Worm (Caenorhabditis elegans) whole organism, mixed stage, embryonic: ENCODE results near the gene fbxb-74.

Experiments used
- blmp-1 ChIP-seq: fragments of 150-350 bp; optimal IDR thresholded peaks from 2 replicates; lab custom pipeline; 2014; ENCODE audit warnings: missing biosample characterization, missing genetic modification characterization
- ceh-39 ChIP-seq: fragments of 150-350 bp; optimal IDR thresholded peaks from 2 replicates; lab custom pipeline; 2014; ENCODE audit warnings: missing biosample characterization, missing genetic modification characterization
- ceh-83 ChIP-seq: fragments of 200-800 bp; sonication (Bioruptor generic); optimal IDR thresholded peaks from 2 replicates; lab custom pipeline; 2018; ENCODE audit warnings: mild to moderate bottlenecking, missing genetic modification characterization, missing compliant biosample characterization
- ces-1 ChIP-seq: fragments of 150-350 bp; optimal IDR thresholded peaks from 2 replicates; lab custom pipeline; 2014; ENCODE audit warnings: missing biosample characterization, missing genetic modification reagents, missing genetic modification characterization
- cnd-1 ChIP-seq: fragments of 200-800 bp; sonication (Bioruptor generic); optimal IDR thresholded peaks from 2 replicates; lab custom pipeline; 2018; ENCODE audit warnings: mild to moderate bottlenecking, missing genetic modification characterization, missing compliant biosample characterization
- drap-1 ChIP-seq: fragments of 200-800 bp; sonication (Bioruptor generic); optimal IDR thresholded peaks from 3 replicates; lab custom pipeline; 2018; ENCODE audit warnings: mild to moderate bottlenecking, missing genetic modification characterization, missing compliant biosample characterization
- elt-1 ChIP-seq: sonication (generic microtip); optimal IDR thresholded peaks from 2 replicates; lab custom pipeline; 2017; ENCODE audit warnings: missing genetic modification characterization, mild to moderate bottlenecking, missing compliant biosample characterization, antibody characterized with exemption, moderate library complexity, borderline replicate concordance; ENCODE audit not compliant: insufficient read depth
- ham-2 ChIP-seq: fragments of 200-800 bp; sonication (Bioruptor generic); optimal IDR thresholded peaks from 2 replicates; lab custom pipeline; 2018; ENCODE audit warnings: mild to moderate bottlenecking, missing genetic modification characterization, missing compliant biosample characterization
- hlh-1 ChIP-seq: fragments of 150-350 bp; optimal IDR thresholded peaks from 2 replicates; lab custom pipeline; 2014; ENCODE audit warnings: missing biosample characterization, missing genetic modification reagents, missing genetic modification characterization
- lin-13 ChIP-seq: fragments of 150-350 bp; optimal IDR thresholded peaks from 2 replicates; lab custom pipeline; 2014; ENCODE audit warnings: missing biosample characterization, missing genetic modification characterization
- lsy-2 ChIP-seq: fragments of 150-350 bp; optimal IDR thresholded peaks from 2 replicates; lab custom pipeline; 2014; ENCODE audit warnings: missing biosample characterization, missing genetic modification characterization
- mab-5 ChIP-seq: fragments of 150-350 bp; optimal IDR thresholded peaks from 2 replicates; lab custom pipeline; 2014; ENCODE audit warnings: missing biosample characterization, missing genetic modification characterization
- mep-1 ChIP-seq: fragments of 150-350 bp; optimal IDR thresholded peaks from 2 replicates; lab custom pipeline; 2017; ENCODE audit warnings: missing biosample characterization, missing genetic modification reagents, missing genetic modification characterization, inconsistent platforms
- mls-2 ChIP-seq: sonication (generic microtip); optimal IDR thresholded peaks from 2 replicates; lab custom pipeline; 2016; ENCODE audit warnings: mild to moderate bottlenecking, missing genetic modification characterization, moderate library complexity, missing compliant biosample characterization
- nhr-12 ChIP-seq: fragments of 150-350 bp; optimal IDR thresholded peaks from 2 replicates; lab custom pipeline; 2014; ENCODE audit warnings: missing biosample characterization, missing genetic modification characterization
- nhr-2 ChIP-seq: fragments of 150-350 bp; optimal IDR thresholded peaks from 2 replicates; lab custom pipeline; 2014; ENCODE audit warnings: missing biosample characterization, missing genetic modification characterization
- nhr-237 ChIP-seq: fragments of 150-350 bp; optimal IDR thresholded peaks from 2 replicates; lab custom pipeline; 2014; ENCODE audit warnings: missing biosample characterization, missing genetic modification characterization
- nhr-76 ChIP-seq: sonication (generic microtip); optimal IDR thresholded peaks from 2 replicates; lab custom pipeline; 2017; ENCODE audit warnings: missing biosample characterization, missing genetic modification characterization
- pha-4 ChIP-seq: fragments of 150-350 bp; optimal IDR thresholded peaks from 2 replicates; lab custom pipeline; 2018; ENCODE audit warnings: missing biosample characterization, missing genetic modification reagents, missing genetic modification characterization
- sem-2 ChIP-seq: fragments of 200-800 bp; sonication (Bioruptor generic); optimal IDR thresholded peaks from 2 replicates; lab custom pipeline; 2018; ENCODE audit warnings: mild to moderate bottlenecking, missing genetic modification characterization, missing compliant biosample characterization
- snpc-4 ChIP-seq: fragments of 150-350 bp; optimal IDR thresholded peaks from 2 replicates; lab custom pipeline; 2014; ENCODE audit warnings: missing biosample characterization, missing genetic modification characterization
- sptf-1 ChIP-seq: sonication (generic microtip); optimal IDR thresholded peaks from 2 replicates; lab custom pipeline; 2017; ENCODE audit warnings: mild to moderate bottlenecking, missing genetic modification characterization, moderate library complexity, missing compliant biosample characterization
- tbx-8 ChIP-seq: fragments of 200-800 bp; sonication (Bioruptor generic); optimal IDR thresholded peaks from 2 replicates; lab custom pipeline; 2018; ENCODE audit warnings: mild to moderate bottlenecking, missing genetic modification characterization, moderate library complexity, missing compliant biosample characterization
- unc-120 ChIP-seq: sonication (generic microtip); optimal IDR thresholded peaks from 2 replicates; lab custom pipeline; 2017; ENCODE audit warnings: missing genetic modification characterization, missing compliant biosample characterization; ENCODE audit not compliant: poor library complexity, severe bottlenecking
- unc-39 ChIP-seq: fragments of 150-350 bp; optimal IDR thresholded peaks from 2 replicates; lab custom pipeline; 2014; ENCODE audit warnings: missing biosample characterization, missing genetic modification characterization
- unc-62 ChIP-seq: fragments of 150-350 bp; optimal IDR thresholded peaks from 2 replicates; lab custom pipeline; 2014; ENCODE audit warnings: missing biosample characterization, missing genetic modification reagents, missing genetic modification characterization
- zip-8 ChIP-seq: fragments of 150-350 bp; optimal IDR thresholded peaks from 2 replicates; lab custom pipeline; 2014; ENCODE audit warnings: missing biosample characterization, missing genetic modification characterization

The fbxb-74 gene

DNA sequence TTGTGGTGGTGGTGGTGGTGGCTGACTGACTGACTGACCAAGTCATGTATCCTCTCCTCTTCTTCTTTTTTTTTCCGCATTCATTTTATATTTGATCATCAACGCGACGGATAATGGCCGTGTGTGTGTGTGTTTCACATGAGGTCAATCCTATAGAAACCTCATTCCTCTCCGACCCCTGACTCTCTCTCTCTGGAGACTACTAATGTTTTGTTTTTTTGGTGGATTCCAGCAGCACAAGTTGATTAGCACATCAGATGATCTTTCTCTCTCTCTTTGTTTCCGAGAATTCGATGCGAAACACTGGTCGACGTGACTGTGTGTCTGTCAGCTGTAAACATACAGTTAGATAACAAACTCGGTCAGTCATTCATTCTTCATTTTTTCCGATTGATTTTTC, 34.0 kb downstream of the fbxb-74 start, which contains the start of gene Y24D9A.7:
Gene Y24D9A.7 (minus strand): TSS at position 46 of the 400 bp plus-strand sequence.
- no peak for TF ChIP-seq mab-5 (tag; lab: Kevin White, UChicago)
- no peak for TF ChIP-seq unc-120 (tag; lab: Kevin White, UChicago)
- TF ChIP-seq mls-2 = no peak
- TF ChIP-seq ceh-83 = no peak
- TF ChIP-seq tbx-8 (GFP tag; lab: Kevin White, UChicago) = no peak
- TF ChIP-seq nhr-76 (tag; lab: Kevin White, UChicago) = no peak
- TF ChIP-seq elt-1 = no peak

DNA sequence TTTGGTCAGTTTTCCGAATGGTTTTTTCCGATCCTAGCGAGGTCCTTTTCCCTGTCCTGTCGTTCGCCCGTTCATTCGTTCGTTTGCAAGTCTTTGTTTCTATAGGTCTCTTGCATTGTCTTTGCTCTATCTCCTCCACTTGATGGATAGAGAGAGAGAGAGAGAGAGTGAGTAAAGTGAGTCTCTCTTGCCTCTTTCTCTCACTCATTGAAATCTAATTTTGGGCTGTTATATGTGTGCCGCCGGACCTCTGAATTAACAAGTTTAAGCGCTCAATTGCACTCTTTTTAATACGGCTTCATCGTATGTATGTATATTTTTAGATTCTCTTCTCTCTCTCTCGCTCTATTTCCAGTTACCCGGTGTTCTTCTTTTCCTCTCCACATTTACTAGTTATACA, 35.2 kb downstream of the fbxb-74 start:
- TF ChIP-seq mls-2 = no peak
- peak; percentile 99 for TF ChIP-seq ces-1 (GFP tag; lab: Kevin White, UChicago)

DNA sequence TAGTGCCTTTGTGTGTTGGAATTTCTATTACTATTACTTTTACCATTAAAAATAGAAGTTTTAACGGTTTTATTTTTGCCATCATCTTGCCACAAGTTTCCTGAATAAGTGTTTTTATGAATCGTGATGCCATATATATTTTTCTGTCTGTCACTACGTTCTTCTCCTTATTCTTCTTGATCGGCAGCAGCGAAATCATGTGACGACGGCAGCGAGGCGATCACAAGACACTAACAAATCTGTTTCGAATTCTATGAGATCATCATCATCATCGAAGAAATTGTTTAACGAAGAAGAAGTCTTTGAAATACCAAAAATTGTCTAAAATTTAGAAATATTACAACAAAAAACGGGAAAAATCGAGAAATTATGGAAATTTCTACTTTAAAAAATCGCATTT, 36.7 kb downstream of the fbxb-74 start:
- no peak for TF ChIP-seq nhr-2 (tag; lab: Kevin White, UChicago)
- TF ChIP-seq mls-2 = no peak

DNA sequence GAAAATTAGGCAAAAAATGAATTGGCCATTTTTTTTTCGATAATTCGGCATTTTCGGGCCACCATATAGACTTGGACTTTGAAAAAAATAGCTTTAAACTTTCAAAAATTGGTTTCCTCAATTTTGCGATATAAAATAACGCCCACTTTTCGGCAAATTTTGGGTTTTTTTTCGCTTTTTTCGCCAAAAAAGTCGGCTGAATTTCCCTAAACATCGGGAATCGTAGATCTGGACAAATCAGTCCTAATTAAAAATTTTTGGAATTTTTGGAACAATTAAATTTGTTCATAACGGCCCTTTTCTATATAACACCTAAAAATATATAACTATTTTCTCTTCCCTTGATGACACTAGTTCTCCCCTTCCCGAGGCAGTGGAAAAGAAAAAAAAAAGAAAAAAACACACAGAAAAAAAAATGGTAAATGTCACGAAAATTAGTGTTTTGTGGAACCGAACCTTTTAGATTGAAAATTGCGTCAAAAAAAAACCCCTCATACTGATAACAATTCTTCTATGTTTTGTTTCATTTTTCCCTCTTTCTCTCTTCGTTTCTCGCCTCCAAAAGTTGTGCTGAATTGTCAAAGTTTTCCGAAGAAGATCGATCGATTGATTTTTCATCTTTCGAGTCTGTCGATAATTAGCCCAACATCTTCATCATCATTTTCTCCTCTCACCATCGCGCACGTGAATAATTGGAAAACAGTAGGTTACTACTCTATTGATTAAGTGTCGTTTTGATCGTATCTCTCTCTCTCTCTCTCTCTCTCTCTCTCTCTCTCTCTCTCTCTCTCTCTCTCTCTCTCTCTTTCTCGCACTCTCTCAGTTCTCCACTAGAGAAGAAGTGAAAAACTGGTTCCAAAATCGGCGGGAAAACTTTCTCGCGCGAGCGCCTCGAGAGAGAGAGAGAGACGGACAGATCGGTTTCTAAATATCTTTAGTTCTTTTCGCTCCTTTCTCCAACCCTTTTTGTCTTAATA, 38.5 kb downstream of the fbxb-74 start, which contains the start of gene Y24D9A.6:
Gene Y24D9A.6 (minus strand): TSS at position 51 of the 977 bp plus-strand sequence.
- TF ChIP-seq unc-39 (no peak), nhr-12 (tag; lab: Kevin White, UChicago) (no peak), snpc-4 (tag; lab: Kevin White, UChicago) (no peak), sptf-1 (tag; lab: Kevin White, UChicago) (no peak), lin-13 (tag; lab: Kevin White, UChicago) (no peak), unc-62 (GFP tag; lab: Kevin White, UChicago) (peak; percentile 23), ceh-39 (tag; lab: Kevin White, UChicago) (no peak), blmp-1 (tag; lab: Kevin White, UChicago) (peak; percentile 66), pha-4 (tag; lab: Kevin White, UChicago) (no peak), zip-8 (no peak), elt-1 (peak; percentile 53), drap-1 (GFP tag; lab: Kevin White, UChicago) (no peak), mls-2 (no peak), nhr-76 (tag; lab: Kevin White, UChicago) (no peak), sem-2 (GFP tag; lab: Kevin White, UChicago) (no peak), nhr-237 (peak; percentile 54)

DNA sequence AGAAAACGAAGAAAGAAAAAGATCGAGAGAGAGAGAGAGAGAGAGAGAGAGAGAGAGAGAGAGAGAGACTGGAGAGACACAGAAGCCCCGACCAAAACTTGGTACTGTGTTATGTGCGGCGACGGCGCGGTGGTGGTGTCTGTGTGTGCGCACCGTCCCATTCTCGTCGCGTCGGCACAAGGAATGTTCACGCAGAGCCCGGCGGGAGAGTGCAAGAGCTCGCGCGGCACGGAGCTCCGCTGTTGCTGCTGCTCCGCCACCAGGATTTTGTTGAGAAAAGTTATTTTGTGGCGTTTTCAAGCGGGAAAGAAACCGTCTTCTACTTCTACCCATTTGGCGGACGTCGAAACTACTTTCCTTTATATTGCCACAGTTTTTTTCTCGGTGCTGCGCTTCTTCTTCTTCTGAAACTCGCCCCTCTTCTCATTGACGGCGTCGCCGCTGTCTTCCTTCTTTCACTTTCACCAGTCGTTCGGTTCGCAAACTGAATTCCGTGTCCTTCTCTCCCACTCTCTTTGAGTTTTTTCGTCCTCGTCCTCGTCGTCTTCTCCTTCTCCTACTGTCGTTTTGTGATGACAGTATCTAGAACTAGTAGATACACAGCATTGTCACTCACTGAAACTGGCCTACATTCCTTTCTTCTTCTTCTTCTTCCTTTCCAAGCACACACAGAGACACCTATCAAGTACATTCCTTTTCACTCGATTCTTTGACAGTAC, 39.5 kb downstream of the fbxb-74 start:
- TF ChIP-seq sem-2 (GFP tag; lab: Kevin White, UChicago) (no peak), pha-4 (tag; lab: Kevin White, UChicago) (peak; percentile 12)

DNA sequence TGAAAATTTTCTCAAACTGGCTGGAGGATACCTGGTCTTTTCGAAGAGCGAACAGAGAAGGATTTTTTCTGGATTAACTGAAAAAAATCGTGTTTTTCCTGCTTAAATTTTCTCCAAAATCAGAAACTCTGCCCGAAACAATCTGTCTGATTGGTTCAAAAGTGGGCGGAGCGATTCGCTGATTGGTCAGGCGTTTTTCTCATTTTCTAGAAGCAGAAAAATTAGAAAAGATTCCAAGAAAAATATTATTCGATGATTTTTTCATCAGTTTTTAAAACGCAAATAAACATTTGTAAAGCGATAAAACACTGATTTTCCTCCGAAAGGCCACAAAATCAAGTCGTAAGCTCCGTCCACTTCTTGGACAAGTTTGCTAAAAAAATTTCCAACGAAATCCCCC, 40.2 kb downstream of the fbxb-74 start:
- no peak for TF ChIP-seq unc-120 (tag; lab: Kevin White, UChicago)
- TF ChIP-seq ceh-83 = no peak
- TF ChIP-seq, all 35 proteins: peak for 0

DNA sequence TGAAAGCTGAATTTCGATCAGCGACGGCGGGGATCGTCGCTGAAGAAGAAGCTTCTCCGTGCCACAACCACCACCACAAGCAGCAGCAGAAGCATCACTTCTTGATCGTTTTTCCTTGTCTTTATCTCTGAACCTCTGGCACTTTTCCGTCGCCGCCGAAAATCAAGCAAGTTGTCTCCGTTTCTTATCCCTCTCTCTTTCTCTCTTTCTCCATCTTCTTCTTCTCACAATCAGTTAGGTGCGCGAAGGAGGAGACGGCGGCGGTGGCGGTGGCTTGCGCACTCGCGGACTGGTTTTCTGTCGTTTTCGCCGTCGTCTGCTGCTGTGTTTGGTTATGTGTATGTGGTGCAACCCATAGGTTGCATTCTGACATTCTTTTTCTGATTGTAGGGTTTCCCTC, 40.7 kb downstream of the fbxb-74 start:
- TF ChIP-seq mep-1 (tag; lab: Kevin White, UChicago) = no peak
- no peak for TF ChIP-seq hlh-1 (tag; lab: Kevin White, UChicago)
- no peak for TF ChIP-seq mls-2
- TF ChIP-seq unc-62 (GFP tag; lab: Kevin White, UChicago) = peak; percentile 5
- peak; percentile 14 for TF ChIP-seq pha-4 (tag; lab: Kevin White, UChicago)
- TF ChIP-seq lsy-2 = peak; percentile 18
- peak; percentile 2 for TF ChIP-seq unc-120 (tag; lab: Kevin White, UChicago)
- no peak for TF ChIP-seq zip-8
- TF ChIP-seq ham-2 = peak; percentile 72
- TF ChIP-seq lin-13 (tag; lab: Kevin White, UChicago) = no peak
- TF ChIP-seq cnd-1 = peak; percentile 19
